Worm (Caenorhabditis elegans): Measurements from ENCODE around the gene M151.10.

ce11 chrII:3669315-3669714 lies 29.2 kb upstream of the M151.10 start, which contains the start of gene srx-97:
- TF ChIP-seq F13C5.2 (tag; optimal IDR thresholded peaks at IDR 0.05) (no peak), ets-7 (tag; optimal IDR thresholded peaks at IDR 0.05) (no peak), hmg-4 (GFP tag; optimal IDR thresholded peaks at IDR 0.05) (no peak), tbx-11 (GFP tag; IDR thresholded peaks at IDR 0.05) (no peak), tbx-37 (GFP tag; conservative IDR thresholded peaks at IDR 0.05) (no peak), aly-1 (tag; optimal IDR thresholded peaks at IDR 0.05) (no peak), B0310.2 (tag; optimal IDR thresholded peaks at IDR 0.05) (no peak), ceh-36 (tag; optimal IDR thresholded peaks at IDR 0.05) (no peak), flt-1 (GFP tag; IDR thresholded peaks at IDR 0.05) (no peak), ama-1 (optimal IDR thresholded peaks at IDR 0.05) (no peak), tra-4 (tag; optimal IDR thresholded peaks at IDR 0.05) (no peak), hnd-1 (tag; optimal IDR thresholded peaks at IDR 0.05) (no peak), hmbx-1 (tag; optimal IDR thresholded peaks at IDR 0.05) (no peak)
